Fruit fly (Drosophila melanogaster) whole organism, embryonic: ENCODE results near the gene Claspin.

ENCODE experiments used
- BtbVII ChIP-seq: fragments of 200-800 bp; sonication (Bioruptor generic); optimal IDR thresholded peaks from 3 replicates; lab custom pipeline; 2017; ENCODE audit warnings: missing biosample characterization, mild to moderate bottlenecking, missing genetic modification characterization
- CG10543 ChIP-seq: fragments of 200-800 bp; sonication (Bioruptor generic); optimal IDR thresholded peaks from 3 replicates; lab custom pipeline; 2017; ENCODE audit warnings: missing biosample characterization, mild to moderate bottlenecking, missing genetic modification characterization, moderate library complexity
- CG10654 ChIP-seq: fragments of 200-800 bp; sonication (Bioruptor generic); optimal IDR thresholded peaks from 2 replicates; lab custom pipeline; 2016; ENCODE audit warnings: missing biosample characterization, missing genetic modification characterization
- CG10979 ChIP-seq: fragments of 200-800 bp; sonication (Bioruptor generic); optimal IDR thresholded peaks from 2 replicates; lab custom pipeline; 2018; ENCODE audit warnings: missing biosample characterization, mild to moderate bottlenecking, missing genetic modification characterization, moderate library complexity
- CG14965 ChIP-seq: fragments of 200-800 bp; sonication (Bioruptor generic); optimal IDR thresholded peaks from 2 replicates; lab custom pipeline; 2016; ENCODE audit warnings: missing biosample characterization, missing genetic modification characterization, borderline replicate concordance
- CG17359 ChIP-seq: fragments of 200-800 bp; sonication (Bioruptor generic); optimal IDR thresholded peaks from 3 replicates; lab custom pipeline; 2018; ENCODE audit warnings: missing biosample characterization, mild to moderate bottlenecking, missing genetic modification characterization, moderate library complexity
- CG17361 ChIP-seq: fragments of 200-800 bp; sonication (Bioruptor generic); IDR thresholded peaks from 3 replicates; pipeline ENCODE4 v1.3.6; 2022; ENCODE audit warnings: missing biosample characterization, missing genetic modification characterization
- CG17912 ChIP-seq: fragments of 200-800 bp; sonication (Bioruptor generic); optimal IDR thresholded peaks from 2 replicates; lab custom pipeline; 2018; ENCODE audit warnings: missing biosample characterization, mild to moderate bottlenecking, missing genetic modification characterization
- CG18262 ChIP-seq: fragments of 200-800 bp; optimal IDR thresholded peaks from 3 replicates; lab custom pipeline; 2019; ENCODE audit warnings: missing biosample characterization, mild to moderate bottlenecking, missing genetic modification characterization, moderate library complexity
- CG2712 ChIP-seq: fragments of 200-800 bp; optimal IDR thresholded peaks from 3 replicates; lab custom pipeline; 2019; ENCODE audit warnings: missing biosample characterization, mild to moderate bottlenecking, missing genetic modification characterization, moderate library complexity
- CG32767 ChIP-seq: fragments of 200-800 bp; sonication (Bioruptor generic); IDR thresholded peaks from 2 replicates; pipeline ENCODE4 v1.3.6; 2022; ENCODE audit warnings: missing biosample characterization, missing genetic modification characterization
- CG43689 ChIP-seq: fragments of 200-800 bp; sonication (Bioruptor generic); IDR thresholded peaks from 2 replicates; pipeline ENCODE4 v1.3.6; 2022; ENCODE audit warnings: missing biosample characterization, missing genetic modification characterization
- CG7372 ChIP-seq: fragments of 200-800 bp; sonication (Bioruptor generic); IDR thresholded peaks from 2 replicates; pipeline ENCODE4 v1.3.6; 2022; ENCODE audit warnings: missing biosample characterization, missing genetic modification characterization
- CG9876 ChIP-seq: fragments of 200-800 bp; sonication (Bioruptor generic); optimal IDR thresholded peaks from 2 replicates; lab custom pipeline; 2016; ENCODE audit warnings: missing biosample characterization, missing genetic modification characterization
- CkIIα-i1 ChIP-seq: fragments of 200-800 bp; sonication (Bioruptor generic); IDR thresholded peaks from 2 replicates; pipeline ENCODE4 v1.3.6; 2022; ENCODE audit warnings: missing biosample characterization, missing genetic modification characterization
- CrebB ChIP-seq: fragments of 200-800 bp; sonication (Bioruptor generic); optimal IDR thresholded peaks from 3 replicates; lab custom pipeline; 2018; ENCODE audit warnings: missing biosample characterization, mild to moderate bottlenecking, missing genetic modification characterization
- D19A ChIP-seq: fragments of 200-800 bp; optimal IDR thresholded peaks from 3 replicates; lab custom pipeline; 2019; ENCODE audit warnings: missing biosample characterization, mild to moderate bottlenecking, missing genetic modification characterization, moderate library complexity
- Dbx ChIP-seq: fragments of 200-800 bp; sonication (Bioruptor generic); IDR thresholded peaks from 3 replicates; pipeline ENCODE4 v1.3.6; 2022; ENCODE audit warnings: missing biosample characterization, missing genetic modification characterization
- Drgx ChIP-seq: fragments of 200-800 bp; sonication (Bioruptor generic); IDR thresholded peaks from 2 replicates; pipeline ENCODE4 v1.3.6; 2022; ENCODE audit warnings: missing biosample characterization, missing genetic modification characterization
- Ets65A ChIP-seq: fragments of 200-800 bp; sonication (Bioruptor generic); peaks from one replicate; lab custom pipeline; 2016; ENCODE audit warnings: missing biosample characterization, missing genetic modification characterization
- HHEX ChIP-seq: fragments of 200-800 bp; sonication (Bioruptor generic); optimal IDR thresholded peaks from 3 replicates; lab custom pipeline; 2017; ENCODE audit warnings: missing biosample characterization, mild to moderate bottlenecking, missing genetic modification characterization, missing genetic modification reagents
- Hr3 ChIP-seq: fragments of 200-800 bp; sonication (Bioruptor generic); optimal IDR thresholded peaks from 3 replicates; lab custom pipeline; 2016; ENCODE audit warnings: missing biosample characterization, missing genetic modification characterization
- Hsf ChIP-seq: fragments of 200-800 bp; sonication (Bioruptor generic); optimal IDR thresholded peaks from 3 replicates; lab custom pipeline; 2016; ENCODE audit warnings: missing biosample characterization, missing genetic modification characterization
- Lpt ChIP-seq: fragments of >200 bp; optimal IDR thresholded peaks from 2 replicates; lab custom pipeline; 2018; ENCODE audit warnings: missing biosample characterization, missing genetic modification characterization
- NK7.1 ChIP-seq: fragments of 200-800 bp; sonication (Bioruptor generic); optimal IDR thresholded peaks from 3 replicates; lab custom pipeline; 2016; ENCODE audit warnings: missing biosample characterization, missing genetic modification characterization
- Tbp ChIP-seq: fragments of >200 bp; optimal IDR thresholded peaks from 2 replicates; lab custom pipeline; 2018; ENCODE audit warnings: missing biosample characterization, missing genetic modification characterization
- bsh ChIP-seq, 2 experiments: fragments of 200-800 bp; sonication (Bioruptor generic); optimal IDR thresholded peaks; 2 replicates each; lab custom pipeline; 2017 to 2018; ENCODE audit warnings: mild to moderate bottlenecking in 2 of 2, missing biosample characterization in 2 of 2, missing genetic modification characterization in 2 of 2, moderate library complexity in 1 of 2
- cato ChIP-seq: fragments of 200-800 bp; sonication (Bioruptor generic); optimal IDR thresholded peaks from 2 replicates; lab custom pipeline; 2016; ENCODE audit warnings: missing biosample characterization, missing genetic modification characterization, borderline replicate concordance
- eve ChIP-seq, 2 experiments: fragments of >200 bp; optimal IDR thresholded peaks; 2 replicates each; lab custom pipeline; 2017; ENCODE audit warnings: missing biosample characterization in 2 of 2, missing genetic modification characterization in 2 of 2
- exex ChIP-seq: fragments of 200-800 bp; sonication (Bioruptor generic); optimal IDR thresholded peaks from 4 replicates; lab custom pipeline; 2018; ENCODE audit warnings: missing biosample characterization, mild to moderate bottlenecking, missing genetic modification characterization, moderate library complexity
- gem ChIP-seq: fragments of 200-800 bp; sonication (Bioruptor generic); optimal IDR thresholded peaks from 2 replicates; lab custom pipeline; 2019; ENCODE audit warnings: missing biosample characterization, mild to moderate bottlenecking, missing genetic modification characterization, moderate library complexity
- grn ChIP-seq: fragments of 200-800 bp; sonication (Bioruptor generic); optimal IDR thresholded peaks from 3 replicates; lab custom pipeline; 2017; ENCODE audit warnings: missing biosample characterization, missing genetic modification characterization
- her ChIP-seq: fragments of 200-800 bp; sonication (Bioruptor generic); optimal IDR thresholded peaks from 2 replicates; lab custom pipeline; 2016; ENCODE audit warnings: missing biosample characterization, missing genetic modification characterization
- hth ChIP-seq: fragments of >200 bp; optimal IDR thresholded peaks from 2 replicates; lab custom pipeline; 2017; ENCODE audit warnings: inconsistent platforms
- ken ChIP-seq: fragments of 200-800 bp; sonication (Bioruptor generic); IDR thresholded peaks from 3 replicates; pipeline ENCODE4 v1.3.6; 2022; ENCODE audit warnings: missing biosample characterization, missing genetic modification characterization
- lbe ChIP-seq: fragments of 200-800 bp; sonication (Bioruptor generic); optimal IDR thresholded peaks from 2 replicates; lab custom pipeline; 2016; ENCODE audit warnings: missing biosample characterization, mild to moderate bottlenecking, missing genetic modification characterization
- lov ChIP-seq, 2 experiments: fragments of 200-800 bp in 1 of 2; fragments of >200 bp in 1 of 2; sonication (Bioruptor generic) in 1 of 2; IDR thresholded peaks in 1 of 2; optimal IDR thresholded peaks in 1 of 2; 2 replicates in 1 of 2; 3 replicates in 1 of 2; pipeline versions ENCODE4 v1.3.6 to Lab custom; 2017 to 2022; ENCODE audit warnings: missing biosample characterization in 1 of 2, missing genetic modification characterization in 1 of 2
- luna ChIP-seq: fragments of 200-800 bp; sonication (Bioruptor generic); optimal IDR thresholded peaks from 2 replicates; lab custom pipeline; 2016; ENCODE audit warnings: missing biosample characterization, missing genetic modification characterization
- row ChIP-seq: fragments of 200-800 bp; sonication (Bioruptor generic); IDR thresholded peaks from 3 replicates; pipeline ENCODE4 v1.3.6; 2022; ENCODE audit warnings: missing biosample characterization, missing genetic modification characterization
- seq ChIP-seq: fragments of 200-800 bp; sonication (Bioruptor generic); IDR thresholded peaks from 2 replicates; pipeline ENCODE4 v1.3.6; 2022; ENCODE audit warnings: missing biosample characterization, missing genetic modification characterization
- sima ChIP-seq: fragments of 200-800 bp; sonication (Bioruptor generic); optimal IDR thresholded peaks from 2 replicates; lab custom pipeline; 2016; ENCODE audit warnings: missing biosample characterization, missing genetic modification characterization
- slou ChIP-seq: fragments of 200-800 bp; sonication (Bioruptor generic); optimal IDR thresholded peaks from 3 replicates; lab custom pipeline; 2016; ENCODE audit warnings: missing biosample characterization, missing genetic modification characterization
- stc ChIP-seq: fragments of 200-800 bp; sonication (Bioruptor generic); IDR thresholded peaks from 2 replicates; pipeline ENCODE4 v1.3.6; 2022; ENCODE audit warnings: missing biosample characterization, missing genetic modification characterization
- stwl ChIP-seq: fragments of 200-800 bp; sonication (Bioruptor generic); optimal IDR thresholded peaks from 3 replicates; lab custom pipeline; 2018; ENCODE audit warnings: missing biosample characterization, mild to moderate bottlenecking, missing genetic modification characterization, moderate library complexity
- tna ChIP-seq: fragments of 200-800 bp; sonication (Bioruptor generic); IDR thresholded peaks from 2 replicates; pipeline ENCODE4 v1.3.6; 2022; ENCODE audit warnings: missing biosample characterization, missing genetic modification characterization; ENCODE audit not compliant: partially characterized antibody

Claspin gene

dm6 chr3L:4341078-4341477 is 27.8 kb downstream of the Claspin start (continued):
- TF ChIP-seq eve (GFP tag; optimal IDR thresholded peaks at IDR 0.05; lab: Kevin White, UChicago): peak in 1 of 2 experiments; percentile 69

dm6 chr3L:4346379-4346778 is 33.1 kb downstream of the Claspin start:
- TF ChIP-seq stc: no peak
- no peak for TF ChIP-seq exex (tag; lab: Kevin White, UChicago)
- no peak for TF ChIP-seq Hsf (GFP tag; lab: Kevin White, UChicago)
- TF ChIP-seq Drgx (GFP tag; lab: Robert Waterston, UW): peak; percentile 50
- no peak for TF ChIP-seq HHEX (GFP tag; lab: Kevin White, UChicago)
- no peak for TF ChIP-seq CG14965 (GFP tag; lab: Kevin White, UChicago)
- TF ChIP-seq CG2712 (tag; lab: Kevin White, UChicago): no peak
- no peak for TF ChIP-seq Hr3
- no peak for TF ChIP-seq CG10654 (GFP tag; lab: Kevin White, UChicago)
- no peak for TF ChIP-seq sima (GFP tag; lab: Kevin White, UChicago)
- no peak for TF ChIP-seq slou
- TF ChIP-seq eve (GFP tag; optimal IDR thresholded peaks at IDR 0.05; lab: Kevin White, UChicago): peak in 1 of 2 experiments; percentile 42
- peak; percentile 62 for TF ChIP-seq Ets65A (GFP tag; lab: Kevin White, UChicago)
- TF ChIP-seq CG18262 (tag; lab: Kevin White, UChicago): peak; percentile 9
- TF ChIP-seq lov (optimal IDR thresholded peaks at IDR 0.05; lab: Kevin White, UChicago): no peak
- TF ChIP-seq lov (GFP tag; IDR thresholded peaks at IDR 0.05; lab: Robert Waterston, UW): no peak
- TF ChIP-seq CG17361 (GFP tag; lab: Robert Waterston, UW): 0 out of 3 replicates have a peak, but pooled peaks have one; percentile 13
- no peak for TF ChIP-seq stwl (tag; lab: Kevin White, UChicago)
- peak; percentile 24 for TF ChIP-seq gem
- no peak for TF ChIP-seq CG9876 (GFP tag; lab: Kevin White, UChicago)
- peak in 1 of 2 experiments; percentile 60 for TF ChIP-seq bsh (GFP tag; optimal IDR thresholded peaks at IDR 0.05; lab: Kevin White, UChicago)
- TF ChIP-seq luna (GFP tag; lab: Kevin White, UChicago): no peak

- TF ChIP-seq CG7372 (GFP tag; lab: Robert Waterston, UW): peak; percentile 29; the same call in 1 of the 2 replicates
- TF ChIP-seq Drgx (GFP tag; lab: Robert Waterston, UW): peak; percentile 66
- TF ChIP-seq CG43689 (GFP tag; lab: Robert Waterston, UW): no peak
These were observed 34.8 kb downstream of the Claspin start for dm6 chr3L:4348072-4348471.

- TF ChIP-seq CG10979 (no peak), grn (no peak), stwl (tag; lab: Kevin White, UChicago) (no peak), NK7.1 (no peak), row (GFP tag; lab: Robert Waterston, UW) (peak; percentile 42; the same call in 2 of the 3 replicates), CG17359 (tag; lab: Kevin White, UChicago) (no peak), hth (lab: Kevin White, UChicago) (no peak), tna (GFP tag; lab: Robert Waterston, UW) (peak; percentile 56; the same call in 1 of the 2 replicates), gem (peak; percentile 2), D19A (tag; lab: Kevin White, UChicago) (peak; percentile 38)
These were observed 35.6 kb downstream of the Claspin start for dm6 chr3L:4348839-4349238.

- TF ChIP-seq lbe (GFP tag; lab: Kevin White, UChicago) (no peak), CkIIα-i1 (GFP tag; lab: Robert Waterston, UW) (no peak), Dbx (GFP tag; lab: Robert Waterston, UW) (0 out of 3 replicates have a peak, but pooled peaks have one; percentile 20), CG10543 (GFP tag; lab: Kevin White, UChicago) (peak; percentile 11), CrebB (tag; lab: Kevin White, UChicago) (no peak), Tbp (GFP tag; lab: Kevin White, UChicago) (no peak), CG10654 (GFP tag; lab: Kevin White, UChicago) (no peak), grn (no peak), ken (GFP tag; lab: Robert Waterston, UW) (0 out of 3 replicates have a peak, but pooled peaks have one; percentile 17), BtbVII (GFP tag; lab: Kevin White, UChicago) (no peak), cato (GFP tag; lab: Kevin White, UChicago) (no peak), Lpt (no peak), her (GFP tag; lab: Kevin White, UChicago) (no peak), CG17912 (no peak), CG32767 (GFP tag; lab: Robert Waterston, UW) (no peak), seq (GFP tag; lab: Robert Waterston, UW) (no peak)
These were observed 36.0 kb downstream of the Claspin start for dm6 chr3L:4349314-4349713.
